Worm (Caenorhabditis elegans) whole organism, young adult: ENCODE results near the gene C29G2.6.
"Not testable (repeated sequence)": the region's sequence is repeated elsewhere in the genome, so short reads cannot be mapped to it uniquely, and the experiment has no call there.

Experiments
- C06A6.2 ChIP-seq: fragments of 200-800 bp; sonication (Bioruptor generic); conservative IDR thresholded peaks from 2 replicates; pipeline ENCODE4 v1.3.6; 2022; ENCODE audit warnings: missing genetic modification characterization, missing compliant biosample characterization
- K12H6.12 ChIP-seq: fragments of 200-800 bp; sonication (Bioruptor generic); optimal IDR thresholded peaks from 2 replicates; lab custom pipeline; 2018; ENCODE audit warnings: mild to moderate bottlenecking, missing genetic modification characterization, missing compliant biosample characterization
- T26A5.8 ChIP-seq: sonication (generic microtip); optimal IDR thresholded peaks from 2 replicates; lab custom pipeline; 2016; ENCODE audit warnings: missing genetic modification characterization, missing compliant biosample characterization
- Y95B8A.8 ChIP-seq: fragments of 200-800 bp; sonication (Bioruptor generic); IDR thresholded peaks from 2 replicates; pipeline ENCODE4 v1.3.6; 2022; ENCODE audit warnings: missing genetic modification reagents, missing genetic modification characterization, missing compliant biosample characterization
- ZK185.1 ChIP-seq: sonication (generic microtip); optimal IDR thresholded peaks from 2 replicates; lab custom pipeline; 2016; ENCODE audit warnings: mild to moderate bottlenecking, missing genetic modification characterization, missing compliant biosample characterization; ENCODE audit not compliant: poor library complexity, severe bottlenecking
- aptf-3 ChIP-seq: fragments of 200-800 bp; sonication (Bioruptor generic); IDR thresholded peaks from 2 replicates; pipeline ENCODE4 v1.3.6; 2022; ENCODE audit warnings: missing genetic modification characterization, missing compliant biosample characterization
- atf-7 ChIP-seq: sonication (generic microtip); optimal IDR thresholded peaks from 2 replicates; lab custom pipeline; 2017; ENCODE audit warnings: mild to moderate bottlenecking, missing genetic modification characterization, missing compliant biosample characterization
- athp-1 ChIP-seq: sonication (generic microtip); optimal IDR thresholded peaks from 2 replicates; lab custom pipeline; 2017; ENCODE audit warnings: mild to moderate bottlenecking, missing genetic modification characterization, missing compliant biosample characterization
- attf-3 ChIP-seq: fragments of 200-800 bp; sonication (Bioruptor generic); conservative IDR thresholded peaks from 2 replicates; pipeline ENCODE4 v1.3.6; 2022; ENCODE audit warnings: missing genetic modification reagents, missing genetic modification characterization, missing compliant biosample characterization
- ccch-3 ChIP-seq: fragments of 200-800 bp; sonication (Bioruptor generic); optimal IDR thresholded peaks from 2 replicates; lab custom pipeline; 2018; ENCODE audit warnings: mild to moderate bottlenecking, missing genetic modification characterization, missing compliant biosample characterization
- cebp-2 ChIP-seq: fragments of 200-800 bp; sonication (Bioruptor generic); IDR thresholded peaks from 2 replicates; pipeline ENCODE4 v1.3.6; 2022; ENCODE audit warnings: missing genetic modification characterization, missing compliant biosample characterization
- ceh-40 ChIP-seq: fragments of 200-800 bp; sonication (Bioruptor generic); IDR thresholded peaks from 2 replicates; pipeline ENCODE4 v1.3.6; 2022; ENCODE audit warnings: missing genetic modification characterization, missing compliant biosample characterization
- ceh-91 ChIP-seq: fragments of 200-800 bp; sonication (Bioruptor generic); IDR thresholded peaks from 2 replicates; pipeline ENCODE4 v1.3.6; 2022; ENCODE audit warnings: missing genetic modification reagents, missing genetic modification characterization, missing compliant biosample characterization
- die-1 ChIP-seq: sonication (generic microtip); optimal IDR thresholded peaks from 2 replicates; lab custom pipeline; 2016; ENCODE audit warnings: missing genotype, mild to moderate bottlenecking, missing genetic modification characterization, missing compliant biosample characterization
- dox-1 ChIP-seq: fragments of 200-800 bp; sonication (Bioruptor generic); IDR thresholded peaks from 2 replicates; pipeline ENCODE4 v1.3.6; 2022; ENCODE audit warnings: missing genetic modification reagents, missing genetic modification characterization, missing compliant biosample characterization
- egl-18 ChIP-seq: fragments of 200-800 bp; sonication (Bioruptor generic); IDR thresholded peaks from 2 replicates; pipeline ENCODE4 v1.3.6; 2022; ENCODE audit warnings: missing genetic modification reagents, missing genetic modification characterization, missing compliant biosample characterization
- hlh-26 ChIP-seq: fragments of 200-800 bp; sonication (Bioruptor generic); conservative IDR thresholded peaks from 2 replicates; pipeline ENCODE4 v1.3.6; 2022; ENCODE audit warnings: missing genetic modification reagents, missing genetic modification characterization, missing compliant biosample characterization
- hmg-1.2 ChIP-seq: fragments of 200-800 bp; sonication (Bioruptor generic); IDR thresholded peaks from 2 replicates; pipeline ENCODE4 v1.3.6; 2022; ENCODE audit warnings: missing genetic modification reagents, missing genetic modification characterization, missing compliant biosample characterization
- hmg-20 ChIP-seq: fragments of 200-800 bp; sonication (Bioruptor generic); IDR thresholded peaks from 2 replicates; pipeline ENCODE4 v1.3.6; 2022; ENCODE audit warnings: missing genetic modification reagents, missing genetic modification characterization, missing compliant biosample characterization
- hsf-1 ChIP-seq: fragments of 200-800 bp; sonication (Bioruptor generic); IDR thresholded peaks from 2 replicates; pipeline ENCODE4 v1.3.6; 2022; ENCODE audit warnings: missing genetic modification reagents, missing genetic modification characterization, missing compliant biosample characterization
- lin-26 ChIP-seq: fragments of 200-800 bp; sonication (Bioruptor generic); IDR thresholded peaks from 2 replicates; pipeline ENCODE4 v1.3.6; 2022; ENCODE audit warnings: missing genetic modification reagents, missing genetic modification characterization, missing compliant biosample characterization
- lin-35 ChIP-seq, 3 experiments: fragments of 150-350 bp in 2 of 3; sonication (generic microtip) in 1 of 3; optimal IDR thresholded peaks; 2 replicates each; lab custom pipeline; 2014 to 2018; ENCODE audit warnings: missing biosample characterization in 3 of 3, missing genetic modification characterization in 3 of 3, missing genetic modification reagents in 3 of 3
- lin-40 ChIP-seq: sonication (generic microtip); optimal IDR thresholded peaks from 2 replicates; lab custom pipeline; 2016; ENCODE audit warnings: missing genetic modification characterization, mild to moderate bottlenecking, missing compliant biosample characterization, missing genotype, missing genetic modification reagents
- lir-1 ChIP-seq: fragments of 200-800 bp; sonication (Bioruptor generic); conservative IDR thresholded peaks from 2 replicates; pipeline ENCODE4 v1.3.6; 2022; ENCODE audit warnings: missing genetic modification reagents, missing genetic modification characterization, missing compliant biosample characterization
- madf-10 ChIP-seq: sonication (generic microtip); optimal IDR thresholded peaks from 2 replicates; lab custom pipeline; 2016; ENCODE audit warnings: mild to moderate bottlenecking, missing genetic modification characterization, missing compliant biosample characterization
- madf-6 ChIP-seq: fragments of 200-800 bp; sonication (Bioruptor generic); IDR thresholded peaks from 2 replicates; pipeline ENCODE4 v1.3.6; 2022; ENCODE audit warnings: missing genetic modification reagents, missing genetic modification characterization, missing compliant biosample characterization
- madf-8 ChIP-seq: fragments of 200-800 bp; sonication (Bioruptor generic); conservative IDR thresholded peaks from 2 replicates; pipeline ENCODE4 v1.3.6; 2022; ENCODE audit warnings: missing genetic modification reagents, missing genetic modification characterization, missing compliant biosample characterization
- mel-28 ChIP-seq: sonication (generic microtip); optimal IDR thresholded peaks from 2 replicates; lab custom pipeline; 2016; ENCODE audit warnings: borderline replicate concordance, mild to moderate bottlenecking, missing genetic modification characterization, missing compliant biosample characterization
- nfyb-1 ChIP-seq: fragments of 200-800 bp; sonication (Bioruptor generic); IDR thresholded peaks from 2 replicates; pipeline ENCODE4 v1.3.6; 2022; ENCODE audit warnings: missing genetic modification reagents, missing genetic modification characterization, missing compliant biosample characterization
- nhr-80 ChIP-seq: sonication (generic microtip); optimal IDR thresholded peaks from 2 replicates; lab custom pipeline; 2016; ENCODE audit warnings: missing genetic modification characterization, missing compliant biosample characterization
- nhr-90 ChIP-seq: sonication (generic microtip); optimal IDR thresholded peaks from 2 replicates; lab custom pipeline; 2016; ENCODE audit warnings: missing genotype, mild to moderate bottlenecking, missing genetic modification characterization, missing compliant biosample characterization
- pbrm-1 ChIP-seq: fragments of 200-800 bp; sonication (Bioruptor generic); IDR thresholded peaks from 2 replicates; pipeline ENCODE4 v1.3.6; 2022; ENCODE audit warnings: missing genetic modification reagents, missing genetic modification characterization, missing compliant biosample characterization
- rec-8 ChIP-seq, 2 experiments: sonication (generic microtip); optimal IDR thresholded peaks; 2 replicates each; lab custom pipeline; 2016; ENCODE audit warnings: mild to moderate bottlenecking in 2 of 2, missing genetic modification characterization in 2 of 2, missing genetic modification reagents in 2 of 2, missing genotype in 2 of 2, missing biosample characterization in 1 of 2, missing compliant biosample characterization in 1 of 2, moderate library complexity in 1 of 2
- rpc-1 ChIP-seq, 2 experiments: fragments of 150-350 bp in 1 of 2; sonication (generic microtip) in 1 of 2; optimal IDR thresholded peaks; 2 replicates each; lab custom pipeline; 2014 to 2018; ENCODE audit warnings: missing biosample characterization in 1 of 2, missing genetic modification characterization in 1 of 2, missing genetic modification reagents in 1 of 2, missing genotype in 1 of 2
- sea-2 ChIP-seq: fragments of 200-800 bp; sonication (Bioruptor generic); IDR thresholded peaks from 2 replicates; pipeline ENCODE4 v1.3.6; 2022; ENCODE audit warnings: missing genetic modification characterization, missing compliant biosample characterization
- snpc-1.1 ChIP-seq: sonication (generic microtip); optimal IDR thresholded peaks from 2 replicates; lab custom pipeline; 2017; ENCODE audit warnings: missing genetic modification characterization, mild to moderate bottlenecking, missing compliant biosample characterization, antibody characterized with exemption, moderate library complexity, missing genotype, missing genetic modification reagents; ENCODE audit not compliant: insufficient read depth
- snpc-3.4 ChIP-seq: sonication (generic microtip); optimal IDR thresholded peaks from 2 replicates; lab custom pipeline; 2017; ENCODE audit warnings: missing genetic modification characterization, mild to moderate bottlenecking, missing compliant biosample characterization, antibody characterized with exemption, moderate library complexity, missing genotype, missing genetic modification reagents
- sptf-2 ChIP-seq: fragments of 200-800 bp; sonication (Bioruptor generic); optimal IDR thresholded peaks from 2 replicates; lab custom pipeline; 2018; ENCODE audit warnings: mild to moderate bottlenecking, missing genetic modification characterization, missing compliant biosample characterization
- unc-62 ChIP-seq: fragments of 150-350 bp; optimal IDR thresholded peaks from 2 replicates; lab custom pipeline; 2014; ENCODE audit warnings: missing biosample characterization, missing genetic modification reagents, missing genetic modification characterization
- xnd-1 ChIP-seq: sonication (generic microtip); optimal IDR thresholded peaks from 2 replicates; lab custom pipeline; 2016; ENCODE audit warnings: missing genotype, missing genetic modification reagents, missing genetic modification characterization, missing compliant biosample characterization
- zfh-2 ChIP-seq: fragments of 200-800 bp; sonication (Bioruptor generic); conservative IDR thresholded peaks from 2 replicates; pipeline ENCODE4 v1.3.6; 2022; ENCODE audit warnings: missing genetic modification reagents, missing genetic modification characterization, missing compliant biosample characterization
- ztf-22 ChIP-seq: fragments of 200-800 bp; sonication (Bioruptor generic); optimal IDR thresholded peaks from 2 replicates; lab custom pipeline; 2018; ENCODE audit warnings: mild to moderate bottlenecking, missing genetic modification characterization, moderate library complexity, missing compliant biosample characterization
- ztf-26 ChIP-seq: sonication (generic microtip); optimal IDR thresholded peaks from 2 replicates; lab custom pipeline; 2017; ENCODE audit warnings: missing genetic modification characterization, missing compliant biosample characterization

The C29G2.6 gene

ce11 chrV:2598830-2599229 lies 13.1 kb upstream of the C29G2.6 start, which contains the start of gene F53E10.5:
Gene F53E10.5 (minus strand): TSS chrV:2598930.
- not testable (repeated sequence) for TF ChIP-seq snpc-3.4; madf-10 (tag; lab: Kevin White, UChicago); T26A5.8 (tag; lab: Kevin White, UChicago)

- no peak for TF ChIP-seq die-1
- no peak for TF ChIP-seq lin-35 (GFP tag; optimal IDR thresholded peaks at IDR 0.05; lab: Kevin White, UChicago)
- no peak for TF ChIP-seq K12H6.12 (tag; lab: Kevin White, UChicago)
- TF ChIP-seq pbrm-1 (GFP tag; lab: Robert Waterston, UW): no peak
- no peak for TF ChIP-seq sptf-2 (GFP tag; lab: Kevin White, UChicago)
- no peak for TF ChIP-seq rpc-1 (optimal IDR thresholded peaks at IDR 0.05; lab: Kevin White, UChicago)
- no peak for TF ChIP-seq rpc-1 (tag; optimal IDR thresholded peaks at IDR 0.05; lab: Kevin White, UChicago)
- TF ChIP-seq aptf-3 (GFP tag; lab: Robert Waterston, UW): no peak
- no peak for TF ChIP-seq snpc-3.4
- no peak for TF ChIP-seq lin-40 (tag; lab: Kevin White, UChicago)
- no peak for TF ChIP-seq egl-18 (GFP tag; lab: Robert Waterston, UW)
- no peak for TF ChIP-seq Y95B8A.8 (GFP tag; lab: Robert Waterston, UW)
- no peak for TF ChIP-seq athp-1
- TF ChIP-seq ztf-22 (GFP tag; lab: Kevin White, UChicago): no peak
- TF ChIP-seq madf-6 (GFP tag; lab: Robert Waterston, UW): peak; percentile 54; the same call in 1 of the 2 replicates
- TF ChIP-seq zfh-2: 0 out of 2 replicates have a peak, but pooled peaks have one; percentile 34
- no peak for TF ChIP-seq rec-8 (tag; optimal IDR thresholded peaks at IDR 0.05; lab: Kevin White, UChicago)
- TF ChIP-seq xnd-1 (tag; lab: Kevin White, UChicago): no peak
- no peak for TF ChIP-seq nhr-90
- TF ChIP-seq hmg-20 (GFP tag; lab: Robert Waterston, UW): no peak
- no peak for TF ChIP-seq lir-1
- TF ChIP-seq nhr-80 (tag; lab: Kevin White, UChicago): no peak
- no peak for TF ChIP-seq ccch-3 (GFP tag; lab: Kevin White, UChicago)
- TF ChIP-seq ztf-26 (tag; lab: Kevin White, UChicago): no peak
- TF ChIP-seq attf-3 (GFP tag; lab: Robert Waterston, UW): no peak
- TF ChIP-seq madf-8 (GFP tag; lab: Robert Waterston, UW): peak; percentile 32; the same call in 1 of the 2 replicates
- TF ChIP-seq dox-1 (GFP tag; lab: Robert Waterston, UW): peak; percentile 22; the same call in 1 of the 2 replicates
- TF ChIP-seq ceh-91 (GFP tag; lab: Robert Waterston, UW): no peak
- no peak for TF ChIP-seq unc-62 (GFP tag; lab: Kevin White, UChicago)
- peak; percentile 70 for TF ChIP-seq hsf-1 (GFP tag; lab: Robert Waterston, UW)
- no peak for TF ChIP-seq lin-26
- no peak for TF ChIP-seq C06A6.2 (GFP tag; lab: Robert Waterston, UW)
- no peak for TF ChIP-seq atf-7 (tag; lab: Kevin White, UChicago)
- TF ChIP-seq hlh-26 (GFP tag; lab: Robert Waterston, UW): no peak
- no peak for TF ChIP-seq mel-28
- TF ChIP-seq hmg-1.2 (GFP tag; lab: Robert Waterston, UW): no peak
- no peak for TF ChIP-seq snpc-1.1 (tag; lab: Kevin White, UChicago)
- no peak for TF ChIP-seq sea-2
- TF ChIP-seq ZK185.1 (tag; lab: Kevin White, UChicago): no peak
- TF ChIP-seq cebp-2 (GFP tag; lab: Robert Waterston, UW): no peak
- TF ChIP-seq ceh-40 (GFP tag; lab: Robert Waterston, UW): no peak
- TF ChIP-seq nfyb-1 (GFP tag; lab: Robert Waterston, UW): no peak
- no peak for TF ChIP-seq T26A5.8 (tag; lab: Kevin White, UChicago)
- TF ChIP-seq, all 124 proteins: peak for 5
These were observed 10.0 kb upstream of the C29G2.6 start for ce11 chrV:2595720-2596119.
